Fruit fly (Drosophila melanogaster): ENCODE data around the gene CG9886.

DNA sequence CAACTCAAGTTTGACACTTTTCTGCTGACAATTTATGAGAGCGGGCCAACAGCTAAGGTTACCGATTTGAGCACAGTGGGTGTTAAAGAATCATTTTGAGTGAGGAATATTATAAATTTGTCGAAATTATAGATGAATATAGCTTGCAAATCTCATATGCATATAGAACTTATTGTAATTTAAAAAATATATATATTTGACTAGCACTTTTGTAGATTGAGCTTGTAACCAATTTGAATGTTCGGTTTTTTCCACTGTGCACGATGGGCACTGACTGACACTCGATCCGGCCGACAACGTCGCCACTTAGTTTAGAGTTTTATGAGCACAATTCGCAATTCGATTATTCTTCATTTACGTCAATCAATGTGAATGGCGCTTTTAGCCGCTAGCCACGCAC, 22.2 kb upstream of the CG9886 start:
- TF ChIP-seq usp (GFP tag; optimal IDR thresholded peaks at IDR 0.05) (no peak), EcR (GFP tag; optimal IDR thresholded peaks at IDR 0.05) (no peak), Dll (optimal IDR thresholded peaks at IDR 0.05) (no peak), CG8478 (optimal IDR thresholded peaks at IDR 0.05) (no peak), psq (optimal IDR thresholded peaks at IDR 0.05) (no peak)
